Worm (Caenorhabditis elegans) whole organism, early embryonic: Measurements from ENCODE around the gene lido-10.

ENCODE experiments used
- ama-1 ChIP-seq: fragments of 150-350 bp; optimal IDR thresholded peaks from 2 replicates; lab custom pipeline; 2014
- ets-7 ChIP-seq: sonication (generic microtip); optimal IDR thresholded peaks from 2 replicates; lab custom pipeline; 2016; ENCODE audit warnings: missing genotype, missing genetic modification characterization, missing compliant biosample characterization
- hmg-4 ChIP-seq: fragments of 200-800 bp; sonication (Bioruptor generic); optimal IDR thresholded peaks from 2 replicates; lab custom pipeline; 2018; ENCODE audit warnings: mild to moderate bottlenecking, missing genetic modification characterization, missing compliant biosample characterization
- pes-1 ChIP-seq: fragments of 200-800 bp; sonication (Bioruptor generic); IDR thresholded peaks from 2 replicates; pipeline ENCODE4 v1.3.6; 2022; ENCODE audit warnings: missing genetic modification reagents, missing genetic modification characterization, missing compliant biosample characterization
- scrt-1 ChIP-seq: fragments of 200-800 bp; sonication (Bioruptor generic); IDR thresholded peaks from 2 replicates; pipeline ENCODE4 v1.3.6; 2022; ENCODE audit warnings: missing genetic modification characterization, missing compliant biosample characterization
- sea-1 ChIP-seq: fragments of 200-800 bp; sonication (Bioruptor generic); conservative IDR thresholded peaks from 2 replicates; pipeline ENCODE4 v1.3.6; 2022; ENCODE audit warnings: missing genetic modification characterization, missing compliant biosample characterization
- tra-4 ChIP-seq: sonication (generic microtip); optimal IDR thresholded peaks from 2 replicates; lab custom pipeline; 2017; ENCODE audit warnings: missing genetic modification characterization, missing compliant biosample characterization

DNA sequence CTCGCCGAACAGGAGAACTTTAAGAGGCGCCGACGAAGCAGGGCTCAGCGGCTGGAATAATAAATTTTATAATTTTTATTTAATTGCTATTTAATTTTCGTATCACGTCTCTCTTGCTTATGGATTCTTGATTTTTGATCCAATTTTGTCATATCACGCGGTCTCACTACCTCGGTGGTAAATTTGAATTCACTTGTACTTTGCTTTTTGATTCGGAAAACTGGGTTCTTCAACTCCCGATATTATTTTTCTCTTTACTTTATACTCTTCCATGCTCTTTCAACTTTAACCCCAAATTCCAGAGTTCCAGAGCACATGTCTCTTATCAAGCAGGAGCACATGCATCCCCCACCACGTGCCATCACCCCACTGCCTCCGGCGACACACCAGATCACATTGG, 1.4 kb downstream of the lido-10 start, which contains the start of gene lido-11:
- TF ChIP-seq ama-1 (lab: Kevin White, UChicago) (no peak), ets-7 (tag; lab: Kevin White, UChicago) (no peak), hmg-4 (GFP tag; lab: Kevin White, UChicago) (no peak), pes-1 (GFP tag; lab: Robert Waterston, UW) (no peak), scrt-1 (no peak), tra-4 (tag; lab: Kevin White, UChicago) (no peak), sea-1 (no peak)
